Comparison of ENCODE assay signal across 7 worm cellular contexts in genomic region chrII:4606687-4607297, ce11.
TF ChIP-seq lines count a peak whose summit lies in the region.

No protein-coding gene starts in this region.

TF ChIP-seq in whole organism, L1 larva, 84 proteins besides CTCF, POLR2A, EP300 and RAD21 (continues in another document):
- TF ChIP-seq pax-3 (tag; optimal IDR thresholded peaks at IDR 0.05; lab: Kevin White, UChicago) (no peak), tbx-2 (tag; optimal IDR thresholded peaks at IDR 0.05; lab: Kevin White, UChicago) (no peak), egl-13 (tag; optimal IDR thresholded peaks at IDR 0.05; lab: Kevin White, UChicago) (no peak), skn-1 (tag; optimal IDR thresholded peaks at IDR 0.05; lab: Kevin White, UChicago) (no peak), unc-30 (tag; optimal IDR thresholded peaks at IDR 0.05; lab: Kevin White, UChicago) (no peak), sup-37 (GFP tag; optimal IDR thresholded peaks at IDR 0.05; lab: Kevin White, UChicago) (no peak), F16B12.6 (tag; optimal IDR thresholded peaks at IDR 0.05; lab: Kevin White, UChicago) (no peak), lin-14 (GFP tag; optimal IDR thresholded peaks at IDR 0.05; lab: Kevin White, UChicago) (peak; percentile 66), irx-1 (tag; optimal IDR thresholded peaks at IDR 0.05; lab: Kevin White, UChicago) (no peak), vab-15 (tag; optimal IDR thresholded peaks at IDR 0.05; lab: Kevin White, UChicago) (no peak), blmp-1 (tag; optimal IDR thresholded peaks at IDR 0.05; lab: Kevin White, UChicago) (no peak), ceh-8 (GFP tag; optimal IDR thresholded peaks at IDR 0.05; lab: Kevin White, UChicago) (no peak), grh-1 (GFP tag; IDR thresholded peaks at IDR 0.05; lab: Robert Waterston, UW) (no peak), ceh-82 (tag; optimal IDR thresholded peaks at IDR 0.05; lab: Kevin White, UChicago) (no peak)

TF ChIP-seq in whole organism, L2 larva, 48 proteins besides CTCF, POLR2A, EP300 and RAD21:
- peak; percentile 26 for TF ChIP-seq fos-1 (tag; optimal IDR thresholded peaks at IDR 0.05; lab: Kevin White, UChicago)
- no peak for TF ChIP-seq mbf-1 (tag; optimal IDR thresholded peaks at IDR 0.05; lab: Kevin White, UChicago)
- TF ChIP-seq crh-2 (tag; optimal IDR thresholded peaks at IDR 0.05; lab: Kevin White, UChicago) = peak; percentile 23
- TF ChIP-seq C34F6.9 (tag; optimal IDR thresholded peaks at IDR 0.05; lab: Kevin White, UChicago) = peak; percentile 32
- TF ChIP-seq ZK546.5 (tag; optimal IDR thresholded peaks at IDR 0.05; lab: Kevin White, UChicago) = no peak

TF ChIP-seq in whole organism, L3 larva, 47 proteins besides CTCF, POLR2A, EP300 and RAD21:
- peak; percentile 87 for TF ChIP-seq fkh-10 (GFP tag; optimal IDR thresholded peaks at IDR 0.05; lab: Kevin White, UChicago)
- peak; percentile 37 for TF ChIP-seq elt-2 (tag; optimal IDR thresholded peaks at IDR 0.05; lab: Kevin White, UChicago)
- peak; percentile 40 for TF ChIP-seq pqm-1 (tag; optimal IDR thresholded peaks at IDR 0.05; lab: Kevin White, UChicago)
- no peak for TF ChIP-seq jun-1 (tag; optimal IDR thresholded peaks at IDR 0.05; lab: Kevin White, UChicago)
- peak; percentile 79 for TF ChIP-seq pha-4 (tag; optimal IDR thresholded peaks at IDR 0.05; lab: Kevin White, UChicago)

TF ChIP-seq in whole organism, L4 larva, 104 proteins besides CTCF, POLR2A, EP300 and RAD21 (continues in another document):
- TF ChIP-seq ces-1 (GFP tag; optimal IDR thresholded peaks at IDR 0.05; lab: Kevin White, UChicago) (peak; percentile 85), rbr-2 (tag; optimal IDR thresholded peaks at IDR 0.05; lab: Kevin White, UChicago) (no peak), fkh-10 (GFP tag; optimal IDR thresholded peaks at IDR 0.05; lab: Kevin White, UChicago) (peak; percentile 76), Y48G9A.11 (GFP tag; IDR thresholded peaks at IDR 0.05; lab: Robert Waterston, UW) (no peak), daf-16 (GFP tag; optimal IDR thresholded peaks at IDR 0.05; lab: Kevin White, UChicago) (no peak), daf-16 (tag; optimal IDR thresholded peaks at IDR 0.05; lab: Kevin White, UChicago) (peak; percentile 77), madf-5 (GFP tag; IDR thresholded peaks at IDR 0.05; lab: Robert Waterston, UW) (no peak), Y105C5A.15 (GFP tag; IDR thresholded peaks at IDR 0.05; lab: Robert Waterston, UW) (no peak), mdl-1 (tag; optimal IDR thresholded peaks at IDR 0.05; lab: Kevin White, UChicago) (no peak), aha-1 (tag; lab: Kevin White, UChicago) (peak; percentile 66), hlh-11 (tag; optimal IDR thresholded peaks at IDR 0.05; lab: Kevin White, UChicago) (peak; percentile 15), nhr-42 (GFP tag; IDR thresholded peaks at IDR 0.05; lab: Robert Waterston, UW) (no peak), lsy-2 (tag; optimal IDR thresholded peaks at IDR 0.05; lab: Kevin White, UChicago) (no peak), daf-12 (tag; optimal IDR thresholded peaks at IDR 0.05; lab: Kevin White, UChicago) (no peak), F49E8.2 (tag; optimal IDR thresholded peaks at IDR 0.05; lab: Kevin White, UChicago; ENCODE audit: borderline replicate concordance) (no peak), nhr-25 (tag; optimal IDR thresholded peaks at IDR 0.05; lab: Kevin White, UChicago; ENCODE audit: borderline replicate concordance, insufficient read depth) (no peak), Y5F2A.4 (GFP tag; optimal IDR thresholded peaks at IDR 0.05; lab: Kevin White, UChicago) (no peak), tra-1 (GFP tag; IDR thresholded peaks at IDR 0.05; lab: Robert Waterston, UW) (no peak)

TF ChIP-seq in whole organism, late embryonic, 69 proteins besides CTCF, POLR2A, EP300 and RAD21:
- TF ChIP-seq nhr-232 (tag; optimal IDR thresholded peaks at IDR 0.05; lab: Kevin White, UChicago) (no peak), unc-42 (tag; optimal IDR thresholded peaks at IDR 0.05; lab: Kevin White, UChicago) (peak; percentile 69)

TF ChIP-seq in whole organism, mixed stage, embryonic, 35 proteins besides CTCF, POLR2A, EP300 and RAD21:
- no peak for TF ChIP-seq mls-2 (tag; optimal IDR thresholded peaks at IDR 0.05; lab: Kevin White, UChicago)
- no peak for TF ChIP-seq M03D4.4 (tag; optimal IDR thresholded peaks at IDR 0.05; lab: Kevin White, UChicago)
- no peak for TF ChIP-seq pha-4 (tag; optimal IDR thresholded peaks at IDR 0.05; lab: Kevin White, UChicago)
- no peak for TF ChIP-seq lsy-2 (tag; optimal IDR thresholded peaks at IDR 0.05; lab: Kevin White, UChicago)
- TF ChIP-seq tbx-8 (GFP tag; optimal IDR thresholded peaks at IDR 0.05; lab: Kevin White, UChicago) = no peak
- no peak for TF ChIP-seq sem-2 (GFP tag; optimal IDR thresholded peaks at IDR 0.05; lab: Kevin White, UChicago)
- TF ChIP-seq ces-1 (GFP tag; optimal IDR thresholded peaks at IDR 0.05; lab: Kevin White, UChicago) = peak; percentile 35

TF ChIP-seq in whole organism, young adult, 124 proteins besides CTCF, POLR2A, EP300 and RAD21:
- TF ChIP-seq egl-44 (GFP tag; IDR thresholded peaks at IDR 0.05; lab: Robert Waterston, UW) = no peak
- no peak for TF ChIP-seq lir-1 (GFP tag; conservative IDR thresholded peaks at IDR 0.05; lab: Robert Waterston, UW)
- TF ChIP-seq xnd-1 (tag; optimal IDR thresholded peaks at IDR 0.05; lab: Kevin White, UChicago) = no peak
- TF ChIP-seq attf-6 (GFP tag; IDR thresholded peaks at IDR 0.05; lab: Robert Waterston, UW) = no peak
- TF ChIP-seq ceh-27 (GFP tag; optimal IDR thresholded peaks at IDR 0.05; lab: Kevin White, UChicago) = peak; percentile 31
- no peak for TF ChIP-seq attf-3 (GFP tag; conservative IDR thresholded peaks at IDR 0.05; lab: Robert Waterston, UW)
- no peak for TF ChIP-seq sea-2 (GFP tag; IDR thresholded peaks at IDR 0.05; lab: Robert Waterston, UW)
- TF ChIP-seq nhr-80 (tag; optimal IDR thresholded peaks at IDR 0.05; lab: Kevin White, UChicago) = peak; percentile 50
- no peak for TF ChIP-seq fkh-3 (tag; optimal IDR thresholded peaks at IDR 0.05; lab: Kevin White, UChicago)
- no peak for TF ChIP-seq tbp1 (GFP tag; optimal IDR thresholded peaks at IDR 0.05; lab: Kevin White, UChicago)
- TF ChIP-seq ceh-100 (GFP tag; IDR thresholded peaks at IDR 0.05; lab: Robert Waterston, UW) = no peak
